Worm (Caenorhabditis elegans) whole organism, midembryonic: ENCODE measurements around the gene daf-12.

ENCODE experiments used
- T22C8.4 ChIP-seq: fragments of 200-800 bp; sonication (Bioruptor generic); IDR thresholded peaks from 2 replicates; pipeline ENCODE4 v1.3.6; 2022; ENCODE audit warnings: missing genetic modification characterization, missing compliant biosample characterization
- cog-1 ChIP-seq: sonication (generic microtip); optimal IDR thresholded peaks from 2 replicates; lab custom pipeline; 2016; ENCODE audit warnings: missing genetic modification characterization, missing compliant biosample characterization
- flt-1 ChIP-seq: fragments of 200-800 bp; sonication (Bioruptor generic); IDR thresholded peaks from 2 replicates; pipeline ENCODE4 v1.3.6; 2022; ENCODE audit warnings: missing genetic modification characterization, missing compliant biosample characterization
- klf-2 ChIP-seq: fragments of 200-800 bp; sonication (Bioruptor generic); conservative IDR thresholded peaks from 2 replicates; pipeline ENCODE4 v1.3.6; 2022; ENCODE audit warnings: missing genetic modification reagents, missing genetic modification characterization, missing compliant biosample characterization
- med-1 ChIP-seq: sonication (generic microtip); optimal IDR thresholded peaks from 2 replicates; lab custom pipeline; 2017; ENCODE audit warnings: missing genetic modification characterization, mild to moderate bottlenecking, missing compliant biosample characterization, antibody characterized with exemption, missing genetic modification reagents; ENCODE audit not compliant: insufficient read depth
- ref-1 ChIP-seq: fragments of 200-800 bp; sonication (Bioruptor generic); conservative IDR thresholded peaks from 2 replicates; pipeline ENCODE4 v1.3.6; 2022; ENCODE audit warnings: missing genetic modification reagents, missing genetic modification characterization, missing compliant biosample characterization
- ztf-29 ChIP-seq: fragments of 200-800 bp; sonication (Bioruptor generic); IDR thresholded peaks from 2 replicates; pipeline ENCODE4 v1.3.6; 2022; ENCODE audit warnings: missing genetic modification reagents, missing genetic modification characterization, missing compliant biosample characterization

- TF ChIP-seq flt-1 (GFP tag; lab: Robert Waterston, UW) = no peak
- TF ChIP-seq T22C8.4 = no peak
- no peak for TF ChIP-seq ref-1 (GFP tag; lab: Robert Waterston, UW)
- no peak for TF ChIP-seq med-1
- TF ChIP-seq ztf-29 (GFP tag; lab: Robert Waterston, UW) = no peak
- TF ChIP-seq cog-1 (tag; lab: Kevin White, UChicago) = no peak
- TF ChIP-seq klf-2 (GFP tag; lab: Robert Waterston, UW) = no peak
Observed at ce11 chrX:10628454-10628853, 7.3 kb upstream of the daf-12 start, which contains the start of gene M79.2.
